Fruit fly (Drosophila melanogaster) Kc167 (cell line): ENCODE data around the gene blot.

Experiments used
- Myc ChIP-seq: fragments of >200 bp; optimal IDR thresholded peaks from 2 replicates; lab custom pipeline; 2017; ENCODE audit warnings: missing external identifiers
- h ChIP-seq: fragments of >200 bp; optimal IDR thresholded peaks from 3 replicates; lab custom pipeline; 2018; ENCODE audit warnings: missing external identifiers
- psq ChIP-seq: fragments of >200 bp; optimal IDR thresholded peaks from 2 replicates; lab custom pipeline; 2017; ENCODE audit warnings: missing external identifiers
- ttk ChIP-seq: sonication (Bioruptor generic); optimal IDR thresholded peaks from 2 replicates; lab custom pipeline; 2017; ENCODE audit warnings: missing external identifiers

DNA sequence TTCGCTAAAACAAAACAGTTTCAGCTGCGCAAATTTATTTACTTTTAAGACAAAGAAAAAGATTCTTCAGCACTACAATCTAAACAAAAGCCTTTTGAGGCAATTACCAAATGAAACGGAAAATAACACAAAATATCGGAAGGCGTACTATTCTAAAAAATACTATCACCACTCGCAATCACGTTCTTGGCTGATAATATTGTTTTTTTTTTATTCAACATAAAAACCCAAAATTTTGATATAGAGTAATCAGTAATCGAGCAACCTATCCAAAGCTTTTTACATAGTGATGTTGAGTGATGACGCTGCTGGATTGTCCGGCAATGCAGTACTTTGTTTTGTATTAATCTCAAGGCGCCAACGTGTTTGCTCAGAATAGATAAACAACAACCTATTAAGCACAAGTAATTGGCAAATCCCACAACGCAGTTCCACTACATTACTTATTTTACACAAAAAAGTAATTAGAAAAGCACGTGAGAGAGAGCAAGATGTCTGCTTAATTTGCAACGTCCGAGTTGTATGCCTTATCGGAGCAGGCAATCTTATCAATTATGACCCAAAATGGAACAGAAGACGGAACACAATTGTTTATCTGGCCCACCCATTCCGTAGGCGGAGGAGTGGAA lies 9.8 kb upstream of the blot start:
- no peak for TF ChIP-seq Myc (lab: Kevin White, UChicago)
- no peak for TF ChIP-seq h (lab: Kevin White, UChicago)
- no peak for TF ChIP-seq ttk
- no peak for TF ChIP-seq psq
